Worm (Caenorhabditis elegans) whole organism, mixed stage, embryonic: Measurements from ENCODE around the gene daam-1.

Experiments
- M03D4.4 ChIP-seq: sonication (generic microtip); optimal IDR thresholded peaks from 2 replicates; lab custom pipeline; 2017; ENCODE audit warnings: mild to moderate bottlenecking, missing genetic modification characterization, missing compliant biosample characterization
- bed-3 ChIP-seq: fragments of 200-800 bp; sonication (Bioruptor generic); optimal IDR thresholded peaks from 3 replicates; lab custom pipeline; 2018; ENCODE audit warnings: mild to moderate bottlenecking, missing genetic modification characterization, moderate library complexity, missing compliant biosample characterization
- blmp-1 ChIP-seq: fragments of 150-350 bp; optimal IDR thresholded peaks from 2 replicates; lab custom pipeline; 2014; ENCODE audit warnings: missing biosample characterization, missing genetic modification characterization
- ceh-39 ChIP-seq: fragments of 150-350 bp; optimal IDR thresholded peaks from 2 replicates; lab custom pipeline; 2014; ENCODE audit warnings: missing biosample characterization, missing genetic modification characterization
- ceh-43 ChIP-seq: fragments of 200-800 bp; sonication (Bioruptor generic); optimal IDR thresholded peaks from 2 replicates; lab custom pipeline; 2018; ENCODE audit warnings: mild to moderate bottlenecking, missing genetic modification characterization, moderate library complexity, missing compliant biosample characterization
- ces-1 ChIP-seq: fragments of 150-350 bp; optimal IDR thresholded peaks from 2 replicates; lab custom pipeline; 2014; ENCODE audit warnings: missing biosample characterization, missing genetic modification reagents, missing genetic modification characterization
- drap-1 ChIP-seq: fragments of 200-800 bp; sonication (Bioruptor generic); optimal IDR thresholded peaks from 3 replicates; lab custom pipeline; 2018; ENCODE audit warnings: mild to moderate bottlenecking, missing genetic modification characterization, missing compliant biosample characterization
- elt-1 ChIP-seq: sonication (generic microtip); optimal IDR thresholded peaks from 2 replicates; lab custom pipeline; 2017; ENCODE audit warnings: missing genetic modification characterization, mild to moderate bottlenecking, missing compliant biosample characterization, antibody characterized with exemption, moderate library complexity, borderline replicate concordance; ENCODE audit not compliant: insufficient read depth
- elt-3 ChIP-seq: fragments of 150-350 bp; optimal IDR thresholded peaks from 2 replicates; lab custom pipeline; 2014; ENCODE audit warnings: missing biosample characterization, missing genetic modification characterization
- flh-1 ChIP-seq: fragments of 200-800 bp; sonication (Bioruptor generic); optimal IDR thresholded peaks from 2 replicates; lab custom pipeline; 2018; ENCODE audit warnings: mild to moderate bottlenecking, missing genetic modification characterization, moderate library complexity, missing compliant biosample characterization
- ham-2 ChIP-seq: fragments of 200-800 bp; sonication (Bioruptor generic); optimal IDR thresholded peaks from 2 replicates; lab custom pipeline; 2018; ENCODE audit warnings: mild to moderate bottlenecking, missing genetic modification characterization, missing compliant biosample characterization
- hlh-1 ChIP-seq: fragments of 150-350 bp; optimal IDR thresholded peaks from 2 replicates; lab custom pipeline; 2014; ENCODE audit warnings: missing biosample characterization, missing genetic modification reagents, missing genetic modification characterization
- lin-13 ChIP-seq: fragments of 150-350 bp; optimal IDR thresholded peaks from 2 replicates; lab custom pipeline; 2014; ENCODE audit warnings: missing biosample characterization, missing genetic modification characterization
- lin-32 ChIP-seq: fragments of 200-800 bp; sonication (Bioruptor generic); optimal IDR thresholded peaks from 2 replicates; lab custom pipeline; 2018; ENCODE audit warnings: mild to moderate bottlenecking, missing genetic modification characterization, missing compliant biosample characterization
- lsy-2 ChIP-seq: fragments of 150-350 bp; optimal IDR thresholded peaks from 2 replicates; lab custom pipeline; 2014; ENCODE audit warnings: missing biosample characterization, missing genetic modification characterization
- mab-5 ChIP-seq: fragments of 150-350 bp; optimal IDR thresholded peaks from 2 replicates; lab custom pipeline; 2014; ENCODE audit warnings: missing biosample characterization, missing genetic modification characterization
- mep-1 ChIP-seq: fragments of 150-350 bp; optimal IDR thresholded peaks from 2 replicates; lab custom pipeline; 2017; ENCODE audit warnings: missing biosample characterization, missing genetic modification reagents, missing genetic modification characterization, inconsistent platforms
- mls-2 ChIP-seq: sonication (generic microtip); optimal IDR thresholded peaks from 2 replicates; lab custom pipeline; 2016; ENCODE audit warnings: mild to moderate bottlenecking, missing genetic modification characterization, moderate library complexity, missing compliant biosample characterization
- nhr-12 ChIP-seq: fragments of 150-350 bp; optimal IDR thresholded peaks from 2 replicates; lab custom pipeline; 2014; ENCODE audit warnings: missing biosample characterization, missing genetic modification characterization
- nhr-2 ChIP-seq: fragments of 150-350 bp; optimal IDR thresholded peaks from 2 replicates; lab custom pipeline; 2014; ENCODE audit warnings: missing biosample characterization, missing genetic modification characterization
- nhr-237 ChIP-seq: fragments of 150-350 bp; optimal IDR thresholded peaks from 2 replicates; lab custom pipeline; 2014; ENCODE audit warnings: missing biosample characterization, missing genetic modification characterization
- sem-2 ChIP-seq: fragments of 200-800 bp; sonication (Bioruptor generic); optimal IDR thresholded peaks from 2 replicates; lab custom pipeline; 2018; ENCODE audit warnings: mild to moderate bottlenecking, missing genetic modification characterization, missing compliant biosample characterization
- snpc-4 ChIP-seq: fragments of 150-350 bp; optimal IDR thresholded peaks from 2 replicates; lab custom pipeline; 2014; ENCODE audit warnings: missing biosample characterization, missing genetic modification characterization
- sptf-1 ChIP-seq: sonication (generic microtip); optimal IDR thresholded peaks from 2 replicates; lab custom pipeline; 2017; ENCODE audit warnings: mild to moderate bottlenecking, missing genetic modification characterization, moderate library complexity, missing compliant biosample characterization
- tbx-8 ChIP-seq: fragments of 200-800 bp; sonication (Bioruptor generic); optimal IDR thresholded peaks from 2 replicates; lab custom pipeline; 2018; ENCODE audit warnings: mild to moderate bottlenecking, missing genetic modification characterization, moderate library complexity, missing compliant biosample characterization
- unc-120 ChIP-seq: sonication (generic microtip); optimal IDR thresholded peaks from 2 replicates; lab custom pipeline; 2017; ENCODE audit warnings: missing genetic modification characterization, missing compliant biosample characterization; ENCODE audit not compliant: poor library complexity, severe bottlenecking
- unc-39 ChIP-seq: fragments of 150-350 bp; optimal IDR thresholded peaks from 2 replicates; lab custom pipeline; 2014; ENCODE audit warnings: missing biosample characterization, missing genetic modification characterization
- zip-8 ChIP-seq: fragments of 150-350 bp; optimal IDR thresholded peaks from 2 replicates; lab custom pipeline; 2014; ENCODE audit warnings: missing biosample characterization, missing genetic modification characterization

Gene daam-1

ce11 chrV:103977-104376 lies 20.3 kb upstream of the daam-1 start, which contains the start of gene rps-27:
TSS of gene rps-27 (minus strand) at chrV:104077.
- TF ChIP-seq hlh-1 (tag; lab: Kevin White, UChicago), result no peak

- TF ChIP-seq sptf-1 (tag; lab: Kevin White, UChicago), result no peak
- no peak for TF ChIP-seq lsy-2 (tag; lab: Kevin White, UChicago)
- no peak for TF ChIP-seq nhr-2 (tag; lab: Kevin White, UChicago)
- TF ChIP-seq unc-120 (tag; lab: Kevin White, UChicago), result no peak
Observed at ce11 chrV:103043-103702, 19.5 kb upstream of the daam-1 start.

- TF ChIP-seq lsy-2 (tag; lab: Kevin White, UChicago) (no peak), sem-2 (GFP tag; lab: Kevin White, UChicago) (no peak)
- TF ChIP-seq, all 35 proteins: peak for 0
Observed at ce11 chrV:102165-102564, 18.5 kb upstream of the daam-1 start.

- TF ChIP-seq sem-2 (GFP tag; lab: Kevin White, UChicago), result no peak
- no peak for TF ChIP-seq mab-5 (tag; lab: Kevin White, UChicago)
- no peak for TF ChIP-seq elt-1
- TF ChIP-seq mls-2 (tag; lab: Kevin White, UChicago), result no peak
- no peak for TF ChIP-seq mep-1 (tag; lab: Kevin White, UChicago)
- TF ChIP-seq ceh-39 (tag; lab: Kevin White, UChicago), result no peak
- no peak for TF ChIP-seq lin-13
Observed at ce11 chrV:68112-68511, 15.5 kb downstream of the daam-1 start.

ce11 chrV:66506-66905 lies 17.1 kb downstream of the daam-1 start:
- TF ChIP-seq tbx-8 (GFP tag; lab: Kevin White, UChicago), result no peak

ce11 chrV:63887-64286 lies 19.7 kb downstream of the daam-1 start:
- TF ChIP-seq elt-3 (no peak), sem-2 (GFP tag; lab: Kevin White, UChicago) (no peak), unc-120 (tag; lab: Kevin White, UChicago) (no peak), nhr-237 (tag; lab: Kevin White, UChicago) (no peak), M03D4.4 (tag; lab: Kevin White, UChicago) (no peak), zip-8 (tag; lab: Kevin White, UChicago) (no peak), tbx-8 (GFP tag; lab: Kevin White, UChicago) (no peak), lin-32 (GFP tag; lab: Kevin White, UChicago) (no peak), lsy-2 (tag; lab: Kevin White, UChicago) (no peak), unc-39 (tag; lab: Kevin White, UChicago) (no peak), blmp-1 (tag; lab: Kevin White, UChicago) (no peak), bed-3 (no peak), nhr-12 (no peak), mab-5 (tag; lab: Kevin White, UChicago) (no peak), ham-2 (no peak)

ce11 chrV:58971-59370 lies 24.7 kb downstream of the daam-1 start, which contains the start of gene cyp-29A3:
TSS of gene cyp-29A3 (plus strand) at chrV:59239.
- TF ChIP-seq mab-5 (tag; lab: Kevin White, UChicago) (no peak), lsy-2 (tag; lab: Kevin White, UChicago) (no peak), nhr-2 (tag; lab: Kevin White, UChicago) (no peak), snpc-4 (no peak), ces-1 (GFP tag; lab: Kevin White, UChicago) (no peak), drap-1 (GFP tag; lab: Kevin White, UChicago) (no peak), mep-1 (tag; lab: Kevin White, UChicago) (no peak), unc-39 (tag; lab: Kevin White, UChicago) (no peak), mls-2 (tag; lab: Kevin White, UChicago) (no peak), M03D4.4 (tag; lab: Kevin White, UChicago) (no peak), flh-1 (GFP tag; lab: Kevin White, UChicago) (no peak), tbx-8 (GFP tag; lab: Kevin White, UChicago) (no peak), lin-32 (GFP tag; lab: Kevin White, UChicago) (no peak), bed-3 (no peak), lin-13 (no peak), sem-2 (GFP tag; lab: Kevin White, UChicago) (no peak), ceh-43 (GFP tag; lab: Kevin White, UChicago) (no peak)
